Fruit fly (Drosophila melanogaster) whole organism: ENCODE measurements around the gene Vps4.

Experiments
- CG8478 ChIP-seq: fragments of >200 bp; optimal IDR thresholded peaks from 2 replicates; lab custom pipeline; 2018; ENCODE audit warnings: inconsistent platforms
- pan ChIP-seq: fragments of >200 bp; optimal IDR thresholded peaks from 2 replicates; lab custom pipeline; 2017
- psq ChIP-seq: fragments of >200 bp; optimal IDR thresholded peaks from 2 replicates; lab custom pipeline; 2017
- usp ChIP-seq: fragments of >200 bp; optimal IDR thresholded peaks from 2 replicates; lab custom pipeline; 2017; ENCODE audit warnings: missing biosample characterization, missing genetic modification characterization, mixed read lengths

dm6 chrX:17860711-17861110 lies 46.8 kb upstream of the Vps4 start, which contains the start of the genes Arp8 and CG6769:
- no peak for TF ChIP-seq usp
- no peak for TF ChIP-seq psq (lab: Kevin White, UChicago)
- no peak for TF ChIP-seq pan (lab: Kevin White, UChicago)
- TF ChIP-seq CG8478 (lab: Kevin White, UChicago) = no peak
